In genomic region chrV:20868329-20868728, ce11 we compare ENCODE assay signal across 2 worm cellular contexts.
TF ChIP-seq lines count a peak whose summit lies in the region.

F31D4.8 (minus strand) TSS chrV:20868429.

TF ChIP-seq in whole organism, L3 larva, 47 proteins besides CTCF, POLR2A, EP300 and RAD21:
- TF ChIP-seq aly-2 (tag; optimal IDR thresholded peaks at IDR 0.05; lab: Kevin White, UChicago) (no peak), nhr-77 (tag; optimal IDR thresholded peaks at IDR 0.05; lab: Kevin White, UChicago) (no peak), nhr-67 (tag; optimal IDR thresholded peaks at IDR 0.05; lab: Kevin White, UChicago) (no peak), skn-1 (tag; optimal IDR thresholded peaks at IDR 0.05; lab: Kevin White, UChicago) (no peak), ceh-16 (tag; optimal IDR thresholded peaks at IDR 0.05; lab: Kevin White, UChicago) (no peak), pha-4 (tag; optimal IDR thresholded peaks at IDR 0.05; lab: Kevin White, UChicago) (peak; percentile 8)
TF ChIP-seq in whole organism, L3 larva: peak in this region for 1.

TF ChIP-seq in whole organism, L4 larva, 104 proteins besides CTCF, POLR2A, EP300 and RAD21:
- TF ChIP-seq skn-1 (tag; optimal IDR thresholded peaks at IDR 0.05; lab: Kevin White, UChicago), result no peak
- TF ChIP-seq nhr-76 (tag; optimal IDR thresholded peaks at IDR 0.05; lab: Kevin White, UChicago), result no peak
- TF ChIP-seq Y48G9A.11 (GFP tag; IDR thresholded peaks at IDR 0.05; lab: Robert Waterston, UW), result no peak
- no peak for TF ChIP-seq Y5F2A.4 (GFP tag; optimal IDR thresholded peaks at IDR 0.05; lab: Kevin White, UChicago)
- TF ChIP-seq vab-7 (GFP tag; IDR thresholded peaks at IDR 0.05; lab: Robert Waterston, UW), result no peak
- TF ChIP-seq php-3 (GFP tag; IDR thresholded peaks at IDR 0.05; lab: Robert Waterston, UW), result no peak
- no peak for TF ChIP-seq hif-1 (tag; optimal IDR thresholded peaks at IDR 0.05; lab: Kevin White, UChicago)
- no peak for TF ChIP-seq daf-8 (GFP tag; IDR thresholded peaks at IDR 0.05; lab: Robert Waterston, UW)
- TF ChIP-seq T20F7.1 (GFP tag; optimal IDR thresholded peaks at IDR 0.05; lab: Kevin White, UChicago), result no peak
- TF ChIP-seq snpc-4 (tag; optimal IDR thresholded peaks at IDR 0.05; lab: Kevin White, UChicago), result no peak
- no peak for TF ChIP-seq daf-19 (GFP tag; conservative IDR thresholded peaks at IDR 0.05; lab: Robert Waterston, UW)
- TF ChIP-seq daf-16 (GFP tag; optimal IDR thresholded peaks at IDR 0.05; lab: Kevin White, UChicago), result no peak
- peak; percentile 20 for TF ChIP-seq daf-16 (tag; optimal IDR thresholded peaks at IDR 0.05; lab: Kevin White, UChicago)
- peak; percentile 41 for TF ChIP-seq aha-1 (tag; lab: Kevin White, UChicago)
TF ChIP-seq in whole organism, L4 larva: peak in this region for 2.

Comparison
In these comparisons a context has a peak if more than half of its experiments do, and no peak if none do; other contexts are left out.
1. Of the 28 proteins assayed by ChIP-seq in both whole organism, L4 larva and whole organism, L3 larva: peak only in whole organism, L4 larva: none; only in whole organism, L3 larva: pha-4; in both: none; in neither: 27.